Fruit fly (Drosophila melanogaster) whole organism, embryonic: Measurements from ENCODE around the gene CG14631.

ENCODE experiments used
- Ada2b ChIP-seq: fragments of 200-800 bp; sonication (Bioruptor generic); IDR thresholded peaks from 2 replicates; pipeline ENCODE4 v1.3.6; 2022; ENCODE audit warnings: missing biosample characterization, missing genetic modification characterization
- CG10565 ChIP-seq: fragments of 200-800 bp; sonication (Bioruptor generic); optimal IDR thresholded peaks from 3 replicates; lab custom pipeline; 2016; ENCODE audit warnings: missing biosample characterization, mild to moderate bottlenecking, missing genetic modification characterization
- CG11504 ChIP-seq: fragments of 200-800 bp; sonication (Bioruptor generic); optimal IDR thresholded peaks from 3 replicates; lab custom pipeline; 2019; ENCODE audit warnings: missing biosample characterization, mild to moderate bottlenecking, missing genetic modification characterization, moderate library complexity
- CG12219 ChIP-seq: fragments of 200-800 bp; sonication (Bioruptor generic); optimal IDR thresholded peaks from 3 replicates; lab custom pipeline; 2018; ENCODE audit warnings: missing biosample characterization, mild to moderate bottlenecking, missing genetic modification characterization
- CG14014 ChIP-seq: fragments of 200-800 bp; sonication (Bioruptor generic); IDR thresholded peaks from 2 replicates; pipeline ENCODE4 v1.3.6; 2022; ENCODE audit warnings: missing biosample characterization, missing genetic modification characterization
- CG14710 ChIP-seq: fragments of 200-800 bp; sonication (Bioruptor generic); optimal IDR thresholded peaks from 3 replicates; lab custom pipeline; 2019; ENCODE audit warnings: missing biosample characterization, mild to moderate bottlenecking, missing genetic modification characterization, moderate library complexity
- CG15696 ChIP-seq: fragments of 200-800 bp; sonication (Bioruptor generic); optimal IDR thresholded peaks from 2 replicates; lab custom pipeline; 2019; ENCODE audit warnings: missing biosample characterization, mild to moderate bottlenecking, missing genetic modification characterization, moderate library complexity
- CG17186 ChIP-seq: fragments of 200-800 bp; sonication (Bioruptor generic); optimal IDR thresholded peaks from 3 replicates; lab custom pipeline; 2017; ENCODE audit warnings: missing biosample characterization, missing genetic modification reagents, missing genetic modification characterization
- CG18599 ChIP-seq: fragments of 200-800 bp; sonication (Bioruptor generic); optimal IDR thresholded peaks from 3 replicates; lab custom pipeline; 2017; ENCODE audit warnings: missing biosample characterization, missing genetic modification characterization, mild to moderate bottlenecking, moderate library complexity, missing genetic modification reagents
- CG5180 ChIP-seq: fragments of 200-800 bp; sonication (Bioruptor generic); optimal IDR thresholded peaks from 3 replicates; lab custom pipeline; 2017; ENCODE audit warnings: missing biosample characterization, missing genetic modification characterization, mild to moderate bottlenecking, moderate library complexity, missing genetic modification reagents
- CG5953 ChIP-seq: fragments of 200-800 bp; sonication (Bioruptor generic); IDR thresholded peaks from 2 replicates; pipeline ENCODE4 v1.3.6; 2022; ENCODE audit warnings: missing biosample characterization, missing genetic modification characterization
- CkIIα-i1 ChIP-seq: fragments of 200-800 bp; sonication (Bioruptor generic); IDR thresholded peaks from 2 replicates; pipeline ENCODE4 v1.3.6; 2022; ENCODE audit warnings: missing biosample characterization, missing genetic modification characterization
- Dbx ChIP-seq: fragments of 200-800 bp; sonication (Bioruptor generic); IDR thresholded peaks from 3 replicates; pipeline ENCODE4 v1.3.6; 2022; ENCODE audit warnings: missing biosample characterization, missing genetic modification characterization
- Ets65A ChIP-seq: fragments of 200-800 bp; sonication (Bioruptor generic); peaks from one replicate; lab custom pipeline; 2016; ENCODE audit warnings: missing biosample characterization, missing genetic modification characterization
- Fer3 ChIP-seq: fragments of 200-800 bp; sonication (Bioruptor generic); optimal IDR thresholded peaks from 2 replicates; lab custom pipeline; 2018; ENCODE audit warnings: missing biosample characterization, mild to moderate bottlenecking, missing genetic modification characterization, moderate library complexity
- HHEX ChIP-seq: fragments of 200-800 bp; sonication (Bioruptor generic); optimal IDR thresholded peaks from 3 replicates; lab custom pipeline; 2017; ENCODE audit warnings: missing biosample characterization, mild to moderate bottlenecking, missing genetic modification characterization, missing genetic modification reagents
- HmgZ ChIP-seq: fragments of 200-800 bp; sonication (Bioruptor generic); optimal IDR thresholded peaks from 2 replicates; lab custom pipeline; 2018; ENCODE audit warnings: missing biosample characterization, mild to moderate bottlenecking, missing genetic modification characterization
- MTF-1 ChIP-seq: fragments of 200-800 bp; sonication (Bioruptor generic); optimal IDR thresholded peaks from 2 replicates; lab custom pipeline; 2018; ENCODE audit warnings: missing biosample characterization, mild to moderate bottlenecking, missing genetic modification characterization, borderline replicate concordance
- NC2α ChIP-seq: fragments of 200-800 bp; sonication (Bioruptor generic); optimal IDR thresholded peaks from 2 replicates; lab custom pipeline; 2016; ENCODE audit warnings: missing biosample characterization, missing genetic modification characterization
- Nf-YA ChIP-seq: fragments of 200-800 bp; sonication (Bioruptor generic); IDR thresholded peaks from 2 replicates; pipeline ENCODE4 v1.3.6; 2022; ENCODE audit warnings: missing biosample characterization, missing genetic modification characterization
- NfI ChIP-seq: fragments of 200-800 bp; sonication (Bioruptor generic); optimal IDR thresholded peaks from 3 replicates; lab custom pipeline; 2018; ENCODE audit warnings: missing biosample characterization, mild to moderate bottlenecking, missing genetic modification characterization, moderate library complexity
- Oli ChIP-seq: fragments of 200-800 bp; sonication (Bioruptor generic); optimal IDR thresholded peaks from 2 replicates; lab custom pipeline; 2018; ENCODE audit warnings: missing biosample characterization, mild to moderate bottlenecking, missing genetic modification characterization, moderate library complexity
- Ssrp ChIP-seq: fragments of 200-800 bp; sonication (Bioruptor generic); optimal IDR thresholded peaks from 2 replicates; lab custom pipeline; 2018; ENCODE audit warnings: missing biosample characterization, mild to moderate bottlenecking, missing genetic modification characterization, moderate library complexity
- bcd ChIP-seq: fragments of 200-800 bp; sonication (Bioruptor generic); optimal IDR thresholded peaks from 2 replicates; lab custom pipeline; 2017; ENCODE audit warnings: missing biosample characterization, mild to moderate bottlenecking, missing genetic modification characterization
- btn ChIP-seq: fragments of 200-800 bp; sonication (Bioruptor generic); optimal IDR thresholded peaks from 2 replicates; lab custom pipeline; 2016; ENCODE audit warnings: missing biosample characterization, missing genetic modification characterization
- cas ChIP-seq: fragments of 200-800 bp; sonication (Bioruptor generic); IDR thresholded peaks from 2 replicates; pipeline ENCODE4 v1.3.6; 2022; ENCODE audit warnings: missing biosample characterization, missing genetic modification characterization
- crp ChIP-seq, 2 experiments: fragments of 200-800 bp; sonication (Bioruptor generic); optimal IDR thresholded peaks; 2 replicates in 1 of 2; 3 replicates in 1 of 2; lab custom pipeline; 2017; ENCODE audit warnings: missing biosample characterization in 2 of 2, missing genetic modification characterization in 2 of 2, mild to moderate bottlenecking in 1 of 2, moderate library complexity in 1 of 2
- danr ChIP-seq: fragments of 200-800 bp; sonication (Bioruptor generic); IDR thresholded peaks from 2 replicates; pipeline ENCODE4 v1.3.6; 2022; ENCODE audit warnings: missing biosample characterization, missing genetic modification characterization
- dmrt99B ChIP-seq: fragments of 200-800 bp; sonication (Bioruptor generic); optimal IDR thresholded peaks from 2 replicates; lab custom pipeline; 2018; ENCODE audit warnings: missing biosample characterization, mild to moderate bottlenecking, missing genetic modification characterization, moderate library complexity
- en ChIP-seq: fragments of 200-800 bp; sonication (Bioruptor generic); optimal IDR thresholded peaks from 2 replicates; lab custom pipeline; 2016; ENCODE audit warnings: missing biosample characterization, missing genetic modification characterization
- ewg ChIP-seq: fragments of 200-800 bp; sonication (Bioruptor generic); optimal IDR thresholded peaks from 3 replicates; lab custom pipeline; 2017; ENCODE audit warnings: mild to moderate bottlenecking, missing biosample characterization, missing genetic modification reagents, missing genetic modification characterization
- fd64A ChIP-seq: fragments of 200-800 bp; sonication (Bioruptor generic); optimal IDR thresholded peaks from 3 replicates; lab custom pipeline; 2018; ENCODE audit warnings: missing biosample characterization, mild to moderate bottlenecking, missing genetic modification characterization
- grau ChIP-seq: fragments of 200-800 bp; optimal IDR thresholded peaks from 3 replicates; lab custom pipeline; 2019; ENCODE audit warnings: missing biosample characterization, mild to moderate bottlenecking, missing genetic modification characterization, moderate library complexity
- maf-S ChIP-seq: fragments of 200-800 bp; sonication (Bioruptor generic); optimal IDR thresholded peaks from 2 replicates; lab custom pipeline; 2016; ENCODE audit warnings: missing biosample characterization, missing genetic modification characterization
- nom ChIP-seq: fragments of 200-800 bp; sonication (Bioruptor generic); optimal IDR thresholded peaks from 2 replicates; lab custom pipeline; 2017; ENCODE audit warnings: missing biosample characterization, missing genetic modification characterization, mild to moderate bottlenecking, moderate library complexity, missing genetic modification reagents
- sens ChIP-seq: fragments of 200-800 bp; sonication (Bioruptor generic); peaks from one replicate; lab custom pipeline; 2016; ENCODE audit warnings: missing biosample characterization, missing genetic modification characterization
- slou ChIP-seq: fragments of 200-800 bp; sonication (Bioruptor generic); optimal IDR thresholded peaks from 3 replicates; lab custom pipeline; 2016; ENCODE audit warnings: missing biosample characterization, missing genetic modification characterization
- tap ChIP-seq: fragments of 200-800 bp; optimal IDR thresholded peaks from 3 replicates; lab custom pipeline; 2019; ENCODE audit warnings: missing biosample characterization, mild to moderate bottlenecking, missing genetic modification characterization, moderate library complexity
- tgo ChIP-seq: fragments of 200-800 bp; sonication (Bioruptor generic); IDR thresholded peaks from 3 replicates; pipeline ENCODE4 v1.3.6; 2022; ENCODE audit warnings: missing biosample characterization, missing genetic modification characterization

CG14631 gene

DNA sequence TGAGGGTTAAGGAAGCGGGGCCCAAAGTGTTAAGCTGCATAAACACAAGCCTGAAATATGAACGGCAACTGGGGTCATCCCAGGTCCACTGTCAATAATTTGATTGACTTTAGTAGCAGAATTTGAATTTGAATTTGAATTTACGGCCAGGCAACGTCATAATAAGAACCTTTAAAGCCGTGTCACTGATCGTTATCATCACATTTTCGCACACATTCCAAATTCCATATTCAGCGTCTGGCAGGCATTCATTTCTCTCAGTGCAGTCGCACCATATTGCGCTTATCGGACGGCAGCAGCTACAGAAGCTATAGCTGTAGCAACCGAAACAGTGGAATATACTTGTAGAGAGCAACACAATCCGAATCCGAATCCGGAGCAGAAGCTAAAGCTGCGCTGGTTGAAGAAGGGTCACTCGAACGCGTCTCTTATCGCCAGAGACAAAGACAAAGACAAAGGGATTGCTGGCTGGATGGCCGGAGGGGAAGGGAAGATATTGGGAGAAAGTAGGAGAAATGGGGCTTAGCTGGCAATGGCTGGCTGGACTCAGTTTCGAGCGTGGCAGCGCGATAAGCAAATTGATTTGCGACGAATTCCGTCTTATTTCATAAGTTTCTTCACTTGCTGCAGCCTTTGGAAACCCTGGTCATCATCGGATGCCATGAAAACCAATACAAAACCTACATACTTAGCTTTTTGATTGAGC lies 41.0 kb downstream of the CG14631 start (continued):
- TF ChIP-seq CG12219 (GFP tag; lab: Kevin White, UChicago) (peak; percentile 50), bcd (peak; percentile 34), ewg (GFP tag; lab: Kevin White, UChicago) (peak; percentile 13), CG5180 (GFP tag; lab: Kevin White, UChicago) (peak; percentile 20), CG18599 (peak; percentile 13), en (no peak), crp (GFP tag; optimal IDR thresholded peaks at IDR 0.05; lab: Kevin White, UChicago) (no peak), Nf-YA (no peak), CG11504 (tag; lab: Kevin White, UChicago) (peak; percentile 67), CG10565 (GFP tag; lab: Kevin White, UChicago) (no peak), NfI (GFP tag; lab: Kevin White, UChicago) (no peak), Fer3 (tag; lab: Kevin White, UChicago) (peak; percentile 25), tgo (GFP tag; lab: Robert Waterston, UW) (0 out of 3 replicates have a peak, but pooled peaks have one; percentile 36), danr (no peak), CG15696 (tag; lab: Kevin White, UChicago) (peak; percentile 23), Ets65A (GFP tag; lab: Kevin White, UChicago) (peak; percentile 93), CG17186 (GFP tag; lab: Kevin White, UChicago) (no peak), CkIIα-i1 (GFP tag; lab: Robert Waterston, UW) (no peak), CG14710 (tag; lab: Kevin White, UChicago) (peak; percentile 44), MTF-1 (GFP tag; lab: Kevin White, UChicago) (no peak), Oli (tag; lab: Kevin White, UChicago) (peak; percentile 51), nom (peak; percentile 28), fd64A (GFP tag; lab: Kevin White, UChicago) (no peak), Ssrp (tag; lab: Kevin White, UChicago) (peak; percentile 37), Dbx (no peak), dmrt99B (tag; lab: Kevin White, UChicago) (peak; percentile 57), sens (GFP tag; lab: Kevin White, UChicago) (peak; percentile 90), NC2α (no peak), CG14014 (GFP tag; lab: Robert Waterston, UW) (0 out of 2 replicates have a peak, but pooled peaks have one; percentile 11), HmgZ (tag; lab: Kevin White, UChicago) (no peak), maf-S (GFP tag; lab: Kevin White, UChicago) (no peak), CG5953 (GFP tag; lab: Robert Waterston, UW) (no peak), slou (GFP tag; lab: Kevin White, UChicago) (no peak), Ada2b (GFP tag; lab: Robert Waterston, UW) (no peak), btn (GFP tag; lab: Kevin White, UChicago) (no peak), tap (peak; percentile 13)

- TF ChIP-seq cas (GFP tag; lab: Robert Waterston, UW) (no peak), grau (tag; lab: Kevin White, UChicago) (no peak), HHEX (GFP tag; lab: Kevin White, UChicago) (no peak)
- TF ChIP-seq, all 482 proteins: peak for 0
Measured at dm6 chrX:1056338-1056737, 44.5 kb downstream of the CG14631 start.
